Worm (Caenorhabditis elegans) whole organism, L3 larva: ENCODE data around the gene lst-4.

ENCODE experiments used
- R02D3.7 ChIP-seq: fragments of 150-350 bp; optimal IDR thresholded peaks from 2 replicates; lab custom pipeline; 2014; ENCODE audit warnings: missing biosample characterization, missing genetic modification characterization
- aly-2 ChIP-seq: fragments of 150-350 bp; optimal IDR thresholded peaks from 2 replicates; lab custom pipeline; 2014; ENCODE audit warnings: missing biosample characterization, missing genetic modification characterization
- ama-1 ChIP-seq: fragments of 150-350 bp; optimal IDR thresholded peaks from 2 replicates; lab custom pipeline; 2018
- ceh-16 ChIP-seq: sonication (generic microtip); optimal IDR thresholded peaks from 2 replicates; lab custom pipeline; 2017; ENCODE audit warnings: missing biosample characterization, missing genetic modification characterization
- ceh-28 ChIP-seq: fragments of 150-350 bp; optimal IDR thresholded peaks from 2 replicates; lab custom pipeline; 2014; ENCODE audit warnings: missing biosample characterization, missing genetic modification reagents, missing genetic modification characterization
- ceh-82 ChIP-seq: fragments of 150-350 bp; optimal IDR thresholded peaks from 2 replicates; lab custom pipeline; 2014; ENCODE audit warnings: missing biosample characterization, missing genetic modification characterization
- ceh-9 ChIP-seq: sonication (generic microtip); optimal IDR thresholded peaks from 2 replicates; lab custom pipeline; 2018; ENCODE audit warnings: missing biosample characterization, missing genetic modification characterization
- daf-12 ChIP-seq: fragments of 150-350 bp; optimal IDR thresholded peaks from 2 replicates; lab custom pipeline; 2014; ENCODE audit warnings: missing biosample characterization, missing genetic modification reagents, missing genetic modification characterization
- egl-27 ChIP-seq: sonication (generic microtip); optimal IDR thresholded peaks from 4 replicates; lab custom pipeline; 2017; ENCODE audit warnings: missing biosample characterization, missing genetic modification reagents, missing genetic modification characterization
- egl-5 ChIP-seq: fragments of 150-350 bp; optimal IDR thresholded peaks from 2 replicates; lab custom pipeline; 2017; ENCODE audit warnings: missing biosample characterization, missing genetic modification reagents, missing genetic modification characterization, inconsistent platforms
- elt-1 ChIP-seq: fragments of 150-350 bp; optimal IDR thresholded peaks from 2 replicates; lab custom pipeline; 2014; ENCODE audit warnings: missing biosample characterization, missing genetic modification characterization
- elt-2 ChIP-seq: sonication (generic microtip); optimal IDR thresholded peaks from 2 replicates; lab custom pipeline; 2016; ENCODE audit warnings: missing genetic modification reagents, mild to moderate bottlenecking, missing genetic modification characterization, missing compliant biosample characterization
- eor-1 ChIP-seq, 2 experiments: fragments of 150-350 bp; optimal IDR thresholded peaks; 2 replicates each; lab custom pipeline; 2014 to 2018; ENCODE audit warnings: missing biosample characterization in 2 of 2, missing genetic modification characterization in 2 of 2
- fkh-2 ChIP-seq: fragments of 150-350 bp; optimal IDR thresholded peaks from 2 replicates; lab custom pipeline; 2014; ENCODE audit warnings: missing biosample characterization, missing genetic modification reagents, missing genetic modification characterization
- hmg-11 ChIP-seq: sonication (generic microtip); optimal IDR thresholded peaks from 2 replicates; lab custom pipeline; 2016; ENCODE audit warnings: missing genetic modification characterization, missing compliant biosample characterization
- jun-1 ChIP-seq: fragments of 150-350 bp; optimal IDR thresholded peaks from 2 replicates; lab custom pipeline; 2014; ENCODE audit warnings: missing biosample characterization, missing genetic modification reagents, missing genetic modification characterization
- lin-15B ChIP-seq: fragments of 150-350 bp; optimal IDR thresholded peaks from 2 replicates; lab custom pipeline; 2014; ENCODE audit warnings: missing biosample characterization, missing genetic modification characterization
- lin-39 ChIP-seq: fragments of 150-350 bp; optimal IDR thresholded peaks from 2 replicates; lab custom pipeline; 2018; ENCODE audit warnings: missing biosample characterization, missing genetic modification reagents, missing genetic modification characterization
- lsy-12 ChIP-seq: sonication (generic microtip); optimal IDR thresholded peaks from 2 replicates; lab custom pipeline; 2016; ENCODE audit warnings: mild to moderate bottlenecking, missing genetic modification characterization, missing compliant biosample characterization
- mdl-1 ChIP-seq: fragments of 150-350 bp; optimal IDR thresholded peaks from 2 replicates; lab custom pipeline; 2014; ENCODE audit warnings: missing biosample characterization, missing genetic modification characterization
- mml-1 ChIP-seq: fragments of 150-350 bp; sonication (generic microtip); optimal IDR thresholded peaks from 3 replicates; lab custom pipeline; 2014; ENCODE audit warnings: missing biosample characterization, missing genetic modification characterization
- nfya-1 ChIP-seq: sonication (generic microtip); optimal IDR thresholded peaks from 2 replicates; lab custom pipeline; 2017; ENCODE audit warnings: missing genetic modification characterization, mild to moderate bottlenecking, missing compliant biosample characterization, antibody characterized with exemption, moderate library complexity; ENCODE audit not compliant: insufficient read depth
- nhr-11 ChIP-seq: fragments of 150-350 bp; optimal IDR thresholded peaks from 2 replicates; lab custom pipeline; 2014; ENCODE audit warnings: missing biosample characterization, missing genetic modification characterization
- nhr-12 ChIP-seq: fragments of 150-350 bp; optimal IDR thresholded peaks from 2 replicates; lab custom pipeline; 2014; ENCODE audit warnings: missing biosample characterization, missing genetic modification characterization
- nhr-23 ChIP-seq: fragments of 150-350 bp; optimal IDR thresholded peaks from 2 replicates; lab custom pipeline; 2014; ENCODE audit warnings: missing biosample characterization, missing genetic modification reagents, missing genetic modification characterization
- nhr-237 ChIP-seq: fragments of 150-350 bp; optimal IDR thresholded peaks from 2 replicates; lab custom pipeline; 2014; ENCODE audit warnings: missing biosample characterization, missing genetic modification characterization
- nhr-25 ChIP-seq: sonication (generic microtip); optimal IDR thresholded peaks from 2 replicates; lab custom pipeline; 2017; ENCODE audit warnings: missing biosample characterization, missing genetic modification characterization
- nhr-28 ChIP-seq: fragments of 150-350 bp; optimal IDR thresholded peaks from 2 replicates; lab custom pipeline; 2014; ENCODE audit warnings: missing biosample characterization, missing genetic modification characterization
- nhr-43 ChIP-seq: sonication (generic microtip); optimal IDR thresholded peaks from 2 replicates; lab custom pipeline; 2016; ENCODE audit warnings: mild to moderate bottlenecking, missing genetic modification characterization, missing compliant biosample characterization; ENCODE audit not compliant: poor library complexity, severe bottlenecking
- nhr-77 ChIP-seq: fragments of 150-350 bp; optimal IDR thresholded peaks from 2 replicates; lab custom pipeline; 2014; ENCODE audit warnings: missing biosample characterization, missing genetic modification characterization
- pha-4 ChIP-seq: fragments of 150-350 bp; optimal IDR thresholded peaks from 2 replicates; lab custom pipeline; 2014; ENCODE audit warnings: missing biosample characterization, missing genetic modification reagents, missing genetic modification characterization
- pqm-1 ChIP-seq: fragments of 150-350 bp; optimal IDR thresholded peaks from 2 replicates; lab custom pipeline; 2017; ENCODE audit warnings: missing biosample characterization, missing genetic modification characterization, inconsistent platforms
- sea-2 ChIP-seq: fragments of 150-350 bp; sonication (generic microtip); optimal IDR thresholded peaks from 4 replicates; lab custom pipeline; 2014; ENCODE audit warnings: missing biosample characterization, missing genetic modification reagents, missing genetic modification characterization
- skn-1 ChIP-seq: fragments of 150-350 bp; optimal IDR thresholded peaks from 2 replicates; lab custom pipeline; 2014; ENCODE audit warnings: missing biosample characterization, missing genetic modification characterization
- snpc-4 ChIP-seq: fragments of 150-350 bp; optimal IDR thresholded peaks from 2 replicates; lab custom pipeline; 2014; ENCODE audit warnings: missing biosample characterization, missing genetic modification characterization
- tbx-2 ChIP-seq: sonication (generic microtip); optimal IDR thresholded peaks from 2 replicates; lab custom pipeline; 2016; ENCODE audit warnings: mild to moderate bottlenecking, missing genetic modification characterization, missing compliant biosample characterization
- unc-39 ChIP-seq: sonication (generic microtip); optimal IDR thresholded peaks from 4 replicates; lab custom pipeline; 2017; ENCODE audit warnings: missing biosample characterization, missing genetic modification characterization
- unc-62 ChIP-seq: fragments of 150-350 bp; sonication (generic microtip); optimal IDR thresholded peaks from 4 replicates; lab custom pipeline; 2014; ENCODE audit warnings: missing biosample characterization, missing genetic modification reagents, missing genetic modification characterization
- ztf-4 ChIP-seq: fragments of 150-350 bp; optimal IDR thresholded peaks from 2 replicates; lab custom pipeline; 2014; ENCODE audit warnings: missing biosample characterization, missing genetic modification characterization

The lst-4 gene

DNA sequence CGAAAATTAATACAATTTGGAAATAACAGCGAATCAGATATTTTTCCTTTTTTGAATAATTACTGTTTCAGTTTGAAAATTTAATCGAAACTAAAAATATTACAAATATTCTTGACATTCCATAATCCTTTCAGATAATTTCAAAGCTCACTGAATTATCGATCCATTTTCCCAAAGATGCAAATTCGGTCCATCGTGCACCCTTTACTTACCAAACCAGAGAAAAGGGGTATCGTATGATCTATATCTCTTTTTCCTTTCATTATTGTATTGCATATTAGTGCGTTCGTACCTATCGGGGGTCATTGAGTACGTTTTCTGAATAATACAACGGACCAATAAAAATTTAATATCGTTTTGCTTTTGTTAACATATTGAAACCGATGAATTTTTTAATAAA is 35.1 kb upstream of the lst-4 start:
- no peak for TF ChIP-seq lin-39 (tag; lab: Kevin White, UChicago)
- no peak for TF ChIP-seq nhr-23 (tag; lab: Kevin White, UChicago)
- TF ChIP-seq nhr-77 (tag; lab: Kevin White, UChicago): no peak
- no peak for TF ChIP-seq lin-15B (tag; lab: Kevin White, UChicago)
- TF ChIP-seq mdl-1 (tag; lab: Kevin White, UChicago): no peak
- no peak for TF ChIP-seq hmg-11 (tag; lab: Kevin White, UChicago)
- TF ChIP-seq nhr-25 (tag; lab: Kevin White, UChicago): no peak
- TF ChIP-seq egl-27 (tag; lab: Kevin White, UChicago): no peak

DNA sequence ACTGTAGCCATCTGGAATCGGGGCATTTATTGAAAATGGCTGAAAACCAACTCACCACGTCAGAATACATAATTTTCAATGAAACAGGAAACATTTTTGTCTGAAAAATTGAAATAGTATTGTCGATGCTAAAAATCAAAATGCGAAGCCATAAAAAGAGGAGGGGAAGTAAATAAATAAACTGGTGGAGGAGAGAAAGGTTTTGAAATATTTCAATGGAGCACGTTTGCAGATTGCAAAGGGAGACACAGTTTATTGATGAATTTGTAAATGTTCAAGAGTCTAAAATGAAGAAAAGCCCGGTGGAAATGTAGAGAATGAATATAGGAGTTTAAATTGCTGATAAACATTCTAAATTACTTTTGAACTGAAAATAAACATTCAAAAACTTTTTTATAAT is 33.4 kb upstream of the lst-4 start, which contains the start of gene F52B11.5:
Gene F52B11.5, minus strand, starts transcription at position 178 of the 400 bp plus-strand sequence.
- no peak for TF ChIP-seq unc-62
- no peak for TF ChIP-seq ceh-28 (tag; lab: Kevin White, UChicago)
- TF ChIP-seq hmg-11 (tag; lab: Kevin White, UChicago): no peak
- no peak for TF ChIP-seq snpc-4
- TF ChIP-seq skn-1 (tag; lab: Kevin White, UChicago): peak; percentile 3
- no peak for TF ChIP-seq egl-5 (tag; lab: Kevin White, UChicago)
- TF ChIP-seq nfya-1 (tag; lab: Kevin White, UChicago): no peak
- TF ChIP-seq lsy-12 (tag; lab: Kevin White, UChicago): no peak
- no peak for TF ChIP-seq daf-12
- TF ChIP-seq elt-1: no peak
- no peak for TF ChIP-seq sea-2 (GFP tag; lab: Kevin White, UChicago)
- TF ChIP-seq R02D3.7 (tag; lab: Kevin White, UChicago): no peak
- no peak for TF ChIP-seq aly-2 (tag; lab: Kevin White, UChicago)
- no peak for TF ChIP-seq ama-1
- no peak for TF ChIP-seq ceh-82
- peak; percentile 91 for TF ChIP-seq pha-4 (tag; lab: Kevin White, UChicago)
- TF ChIP-seq mdl-1 (tag; lab: Kevin White, UChicago): no peak
- TF ChIP-seq pqm-1 (tag; lab: Kevin White, UChicago): peak; percentile 8
- no peak for TF ChIP-seq ceh-9 (tag; lab: Kevin White, UChicago)
- TF ChIP-seq nhr-237 (tag; lab: Kevin White, UChicago): no peak
- no peak for TF ChIP-seq fkh-2 (tag; lab: Kevin White, UChicago)
- peak; percentile 11 for TF ChIP-seq elt-2 (tag; lab: Kevin White, UChicago)
- no peak for TF ChIP-seq ceh-16 (tag; lab: Kevin White, UChicago)
- no peak for TF ChIP-seq mml-1 (tag; lab: Kevin White, UChicago)
- TF ChIP-seq lin-39 (tag; lab: Kevin White, UChicago): no peak
- no peak for TF ChIP-seq egl-27 (tag; lab: Kevin White, UChicago)
- no peak for TF ChIP-seq eor-1 (tag; optimal IDR thresholded peaks at IDR 0.05; lab: Kevin White, UChicago)
- TF ChIP-seq jun-1: no peak
- no peak for TF ChIP-seq nhr-28 (tag; lab: Kevin White, UChicago)
- TF ChIP-seq ztf-4 (tag; lab: Kevin White, UChicago): no peak

DNA sequence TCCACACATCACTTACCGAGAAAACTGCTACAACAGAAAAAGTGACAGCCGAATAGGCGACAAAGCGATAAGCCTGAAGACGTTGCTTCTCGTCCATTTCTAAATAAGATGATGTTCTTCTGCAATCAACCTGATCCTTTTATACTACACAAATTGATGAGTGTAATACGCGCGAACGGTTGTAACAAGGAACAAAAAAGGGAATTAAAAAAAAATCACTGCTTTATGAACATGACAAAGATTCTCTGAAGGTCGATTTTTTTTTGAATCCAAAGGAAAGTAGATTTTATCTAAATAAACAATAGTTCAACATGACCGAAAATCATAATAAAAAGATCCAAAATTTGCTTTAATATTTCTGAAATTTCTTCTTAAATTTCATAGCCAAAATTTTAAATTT is 29.6 kb upstream of the lst-4 start, which contains the start of gene col-133:
Gene col-133, minus strand, starts transcription at position 101 of the 400 bp plus-strand sequence.
- TF ChIP-seq unc-39 (tag; lab: Kevin White, UChicago) (no peak), nhr-25 (tag; lab: Kevin White, UChicago) (peak; percentile 12), mdl-1 (tag; lab: Kevin White, UChicago) (no peak)

DNA sequence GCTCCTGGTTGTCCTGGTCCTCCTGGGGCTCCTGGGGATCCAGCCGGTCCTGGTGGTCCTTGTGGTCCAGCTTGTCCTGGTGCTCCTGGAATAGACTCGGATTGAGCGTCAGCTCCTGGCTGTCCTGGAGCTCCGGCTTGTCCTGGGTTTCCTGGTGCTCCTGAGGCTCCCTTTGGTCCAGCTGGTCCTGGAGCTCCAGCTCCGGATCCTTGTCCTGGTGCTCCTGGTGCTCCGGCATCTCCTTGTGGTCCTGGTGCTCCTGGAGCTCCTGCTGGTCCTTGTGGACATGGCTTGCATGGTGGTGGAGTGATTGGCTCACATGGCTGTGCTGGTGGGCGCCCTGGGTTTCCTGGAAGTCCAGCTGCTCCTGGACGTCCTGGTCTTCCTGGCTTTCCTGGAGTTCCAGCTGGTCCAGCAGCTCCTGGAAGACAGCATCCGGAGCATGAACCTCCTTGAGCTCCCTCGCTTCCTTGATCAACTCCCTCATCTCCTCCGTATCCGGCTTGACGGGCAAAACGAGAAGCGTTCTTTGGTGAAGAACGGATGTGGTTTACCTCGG is 29.0 kb upstream of the lst-4 start:
- no peak for TF ChIP-seq snpc-4
- no peak for TF ChIP-seq sea-2 (GFP tag; lab: Kevin White, UChicago)

DNA sequence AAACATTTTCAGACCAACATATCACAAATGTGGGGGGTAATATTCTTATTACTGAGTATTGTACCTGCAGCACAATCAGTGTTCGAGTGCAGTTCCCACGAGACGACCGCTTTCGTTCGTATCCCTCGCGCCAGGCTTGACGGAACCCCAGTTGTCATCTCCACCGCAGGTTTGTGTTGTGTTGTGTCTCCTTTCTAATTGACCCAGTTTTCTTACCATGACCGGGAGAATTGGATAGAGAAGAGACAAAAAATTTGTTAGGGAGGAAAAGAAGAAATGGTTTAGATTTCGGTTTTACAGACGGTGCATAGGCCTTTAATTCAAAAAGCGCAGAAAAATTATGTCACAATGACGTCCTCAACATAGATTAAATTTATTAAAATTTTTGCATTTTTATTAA is 21.6 kb upstream of the lst-4 start, which contains the start of gene noah-2:
Gene noah-2, plus strand, starts transcription at position 13 of the 400 bp plus-strand sequence.
- TF ChIP-seq pha-4 (tag; lab: Kevin White, UChicago) (no peak), ama-1 (peak; percentile 15), nhr-12 (no peak), nhr-11 (no peak), fkh-2 (tag; lab: Kevin White, UChicago) (no peak), nhr-43 (tag; lab: Kevin White, UChicago) (peak; percentile 1), aly-2 (tag; lab: Kevin White, UChicago) (no peak), elt-1 (no peak), ceh-9 (tag; lab: Kevin White, UChicago) (no peak), mdl-1 (tag; lab: Kevin White, UChicago) (no peak), nhr-23 (tag; lab: Kevin White, UChicago) (peak; percentile 66), tbx-2 (tag; lab: Kevin White, UChicago) (no peak)
